Worm (Caenorhabditis elegans): ENCODE measurements around the gene srz-44.

srz-44 gene

DNA sequence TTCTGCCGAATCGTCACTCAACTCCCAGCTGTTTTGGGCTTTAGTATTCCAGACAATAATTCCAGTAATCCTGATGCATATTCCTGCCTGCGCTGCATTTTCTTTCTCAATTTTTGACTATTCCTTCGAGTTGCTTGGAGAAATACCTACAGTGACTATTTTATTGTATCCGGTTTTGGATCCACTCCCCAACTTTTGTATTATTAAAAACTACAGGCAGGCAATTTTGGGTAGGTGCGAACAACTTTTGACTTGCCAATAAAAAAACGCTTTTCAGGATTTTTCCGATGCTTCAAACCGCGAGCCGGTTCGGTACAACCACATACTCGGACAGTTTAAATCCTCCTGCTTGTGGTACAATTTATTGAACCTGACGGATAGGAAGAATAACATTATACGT is 24.2 kb downstream of the srz-44 start:
- TF ChIP-seq ceh-90 (tag; optimal IDR thresholded peaks at IDR 0.05) (no peak), blmp-1 (tag; optimal IDR thresholded peaks at IDR 0.05) (no peak), nhr-71 (tag; optimal IDR thresholded peaks at IDR 0.05) (no peak), C16A3.4 (tag; optimal IDR thresholded peaks at IDR 0.05) (no peak), ztf-11 (tag; optimal IDR thresholded peaks at IDR 0.05) (no peak), nhr-20 (tag; optimal IDR thresholded peaks at IDR 0.05) (no peak), F16B12.6 (tag; optimal IDR thresholded peaks at IDR 0.05) (no peak), nhr-84 (tag; optimal IDR thresholded peaks at IDR 0.05) (no peak), Y116A8C.19 (tag; optimal IDR thresholded peaks at IDR 0.05; ENCODE audit: borderline replicate concordance) (no peak), lsy-2 (tag; optimal IDR thresholded peaks at IDR 0.05) (no peak)

DNA sequence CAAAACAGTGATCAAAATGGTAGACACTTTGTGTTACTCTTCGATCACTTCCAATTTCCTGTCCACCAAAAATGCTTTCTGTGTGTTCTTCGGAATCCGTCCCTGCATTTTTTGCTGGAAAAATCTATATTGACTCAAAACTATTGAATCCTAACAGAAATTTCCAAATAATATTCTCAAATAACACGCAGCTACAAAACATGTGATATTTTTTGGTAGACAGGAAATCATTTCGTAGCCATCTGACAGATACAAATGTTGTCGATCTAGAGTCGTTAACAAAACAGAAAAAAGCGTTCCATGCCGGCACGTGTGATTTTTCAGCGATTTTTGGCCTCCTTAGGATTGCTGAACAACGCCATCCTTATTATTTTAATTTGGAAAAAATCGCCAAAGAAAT is 25.9 kb downstream of the srz-44 start, which contains the start of gene str-263:
str-263 (plus strand) TSS at position 301 of the 400 bp plus-strand sequence.
- TF ChIP-seq nhr-90 (tag; optimal IDR thresholded peaks at IDR 0.05; ENCODE audit: poor library complexity) (no peak), unc-86 (tag; optimal IDR thresholded peaks at IDR 0.05) (no peak), irx-1 (tag; optimal IDR thresholded peaks at IDR 0.05) (no peak), alr-1 (tag; optimal IDR thresholded peaks at IDR 0.05; ENCODE audit: borderline replicate concordance) (no peak), mab-9 (GFP tag; IDR thresholded peaks at IDR 0.05) (no peak), hlh-17 (GFP tag; optimal IDR thresholded peaks at IDR 0.05; ENCODE audit: borderline replicate concordance) (no peak), grh-1 (GFP tag; IDR thresholded peaks at IDR 0.05) (no peak), pqm-1 (tag; optimal IDR thresholded peaks at IDR 0.05) (no peak), egl-13 (tag; optimal IDR thresholded peaks at IDR 0.05) (no peak)

DNA sequence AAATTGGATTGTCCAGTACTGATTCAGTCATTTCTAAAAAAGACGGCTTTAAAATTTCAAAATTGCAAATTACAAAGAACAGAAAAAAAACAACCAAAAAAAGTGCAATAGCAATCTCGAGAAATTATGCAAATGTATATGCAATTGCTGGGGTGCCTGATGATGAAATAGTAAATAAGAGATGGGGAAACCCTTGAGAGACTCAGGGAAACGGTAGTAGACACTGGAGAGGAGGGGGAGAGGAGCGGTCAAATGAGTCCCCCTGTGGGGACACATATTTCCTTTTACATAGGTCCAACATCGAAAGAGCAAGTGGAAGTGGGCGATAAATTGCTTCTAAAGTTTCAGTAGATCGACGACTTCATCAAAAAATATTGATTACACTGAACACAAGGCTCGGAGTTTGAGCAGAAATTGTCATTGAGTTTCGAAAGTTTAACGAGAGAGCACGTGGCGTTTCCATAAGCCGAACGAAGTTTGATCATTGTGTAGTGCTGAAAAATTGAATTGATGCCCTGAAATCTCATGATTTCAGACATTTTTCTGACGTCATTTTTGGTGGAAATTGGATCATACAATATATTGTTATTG is 28.3 kb downstream of the srz-44 start, which contains the start of the genes fbxa-153 and str-12:
fbxa-153 (minus strand) TSS at position 35 of the 591 bp plus-strand sequence.
str-12 (plus strand) TSS at position 541 of the 591 bp plus-strand sequence.
- TF ChIP-seq lin-35 (GFP tag; optimal IDR thresholded peaks at IDR 0.05) (peak in 1 of 2 experiments; percentile 11), swsn-7 (tag; optimal IDR thresholded peaks at IDR 0.05) (peak; percentile 8), dpl-1 (GFP tag; optimal IDR thresholded peaks at IDR 0.05) (peak in 1 of 3 experiments; percentile 21), ceh-82 (tag; optimal IDR thresholded peaks at IDR 0.05) (peak in 1 of 3 experiments; percentile 28), isw-1 (GFP tag; IDR thresholded peaks at IDR 0.05) (peak; percentile 28), nhr-28 (tag; optimal IDR thresholded peaks at IDR 0.05) (no peak), nhr-12 (tag; optimal IDR thresholded peaks at IDR 0.05) (no peak), unc-86 (tag; optimal IDR thresholded peaks at IDR 0.05) (no peak), dsc-1 (tag; optimal IDR thresholded peaks at IDR 0.05) (no peak), nhr-237 (tag; optimal IDR thresholded peaks at IDR 0.05) (no peak), fkh-8 (tag; optimal IDR thresholded peaks at IDR 0.05) (peak; percentile 36), efl-1 (optimal IDR thresholded peaks at IDR 0.05) (peak in 1 of 2 experiments; percentile 1), efl-1 (GFP tag; optimal IDR thresholded peaks at IDR 0.05 in 1 of 2) (peak in 1 of 2 experiments; percentile 32), nhr-47 (tag; optimal IDR thresholded peaks at IDR 0.05) (no peak), jun-1 (tag; optimal IDR thresholded peaks at IDR 0.05) (no peak), Y116A8C.19 (tag; optimal IDR thresholded peaks at IDR 0.05; ENCODE audit: borderline replicate concordance) (no peak), sox-4 (tag; optimal IDR thresholded peaks at IDR 0.05) (no peak), mep-1 (tag; optimal IDR thresholded peaks at IDR 0.05) (peak; percentile 35)

DNA sequence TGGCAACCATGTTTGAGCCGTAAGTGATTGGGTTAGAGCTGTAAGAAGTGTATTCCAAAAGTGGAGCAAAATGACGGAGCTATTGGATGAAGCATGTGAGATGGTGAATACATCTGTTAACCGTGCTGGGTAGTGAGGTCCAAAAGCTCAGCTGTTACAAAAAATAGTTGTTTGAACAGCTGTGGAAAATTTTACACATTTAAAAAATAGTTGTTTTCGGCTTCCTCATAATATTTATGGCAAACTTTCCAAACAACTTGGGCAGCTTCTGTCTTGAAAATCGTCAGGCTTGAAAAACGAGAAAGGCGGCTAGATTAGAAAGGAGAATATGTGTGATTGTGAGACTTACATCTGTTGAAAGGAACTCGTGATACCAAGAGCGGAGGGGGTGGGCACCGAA is 33.7 kb downstream of the srz-44 start, which contains the start of gene fbxa-154:
fbxa-154 (minus strand) TSS at position 101 of the 400 bp plus-strand sequence.
- no peak for TF ChIP-seq isw-1 (GFP tag; IDR thresholded peaks at IDR 0.05)
- no peak for TF ChIP-seq dpl-1 (GFP tag; optimal IDR thresholded peaks at IDR 0.05)
- TF ChIP-seq dsc-1 (tag; optimal IDR thresholded peaks at IDR 0.05): no peak
- no peak for TF ChIP-seq pqm-1 (tag; optimal IDR thresholded peaks at IDR 0.05)
- no peak for TF ChIP-seq C04F5.9 (tag; optimal IDR thresholded peaks at IDR 0.05)
- no peak for TF ChIP-seq unc-30 (tag; optimal IDR thresholded peaks at IDR 0.05)
- TF ChIP-seq pax-3 (tag; optimal IDR thresholded peaks at IDR 0.05): no peak
- no peak for TF ChIP-seq lin-14 (GFP tag; optimal IDR thresholded peaks at IDR 0.05)
- no peak for TF ChIP-seq nhr-19 (GFP tag; conservative IDR thresholded peaks at IDR 0.05)
- TF ChIP-seq snu-23 (GFP tag; optimal IDR thresholded peaks at IDR 0.05): no peak
- no peak for TF ChIP-seq aly-2 (tag; optimal IDR thresholded peaks at IDR 0.05)
- no peak for TF ChIP-seq ceh-82 (tag; optimal IDR thresholded peaks at IDR 0.05)
- TF ChIP-seq alr-1 (tag; optimal IDR thresholded peaks at IDR 0.05; ENCODE audit: borderline replicate concordance): no peak
- TF ChIP-seq nhr-85 (tag): no peak
